Fruit fly (Drosophila melanogaster) whole organism, embryonic: ENCODE results near the gene ATPsyngamma.

Experiments
- CG10321 ChIP-seq: fragments of 200-800 bp; sonication (Bioruptor generic); IDR thresholded peaks from 2 replicates; pipeline ENCODE4 v1.3.6; 2022; ENCODE audit warnings: missing biosample characterization, missing genetic modification characterization
- CG10959 ChIP-seq: fragments of 200-800 bp; sonication (Bioruptor generic); IDR thresholded peaks from 2 replicates; pipeline ENCODE4 v1.3.6; 2022; ENCODE audit warnings: missing biosample characterization, missing genetic modification characterization
- CG11456 ChIP-seq: fragments of 200-800 bp; sonication (Bioruptor generic); IDR thresholded peaks from 3 replicates; pipeline ENCODE4 v1.3.6; 2022; ENCODE audit warnings: missing biosample characterization, missing genetic modification characterization
- CG12659 ChIP-seq: fragments of 200-800 bp; sonication (Bioruptor generic); optimal IDR thresholded peaks from 3 replicates; lab custom pipeline; 2017; ENCODE audit warnings: mild to moderate bottlenecking, missing biosample characterization, missing genetic modification reagents, missing genetic modification characterization
- CG12942 ChIP-seq: fragments of 200-800 bp; sonication (Bioruptor generic); optimal IDR thresholded peaks from 3 replicates; lab custom pipeline; 2016; ENCODE audit warnings: missing biosample characterization, missing genetic modification characterization
- CG1529 ChIP-seq: fragments of 200-800 bp; sonication (Bioruptor generic); optimal IDR thresholded peaks from 3 replicates; lab custom pipeline; 2018; ENCODE audit warnings: missing biosample characterization, missing genetic modification characterization
- CG17186 ChIP-seq: fragments of 200-800 bp; sonication (Bioruptor generic); optimal IDR thresholded peaks from 3 replicates; lab custom pipeline; 2017; ENCODE audit warnings: missing biosample characterization, missing genetic modification reagents, missing genetic modification characterization
- CG17829 ChIP-seq: fragments of 200-800 bp; optimal IDR thresholded peaks from 2 replicates; lab custom pipeline; 2019; ENCODE audit warnings: missing biosample characterization, mild to moderate bottlenecking, missing genetic modification characterization, moderate library complexity
- CG18619 ChIP-seq: fragments of 200-800 bp; sonication (Bioruptor generic); optimal IDR thresholded peaks from 3 replicates; lab custom pipeline; 2017; ENCODE audit warnings: missing biosample characterization, mild to moderate bottlenecking, missing genetic modification characterization
- CG32767 ChIP-seq: fragments of 200-800 bp; sonication (Bioruptor generic); IDR thresholded peaks from 2 replicates; pipeline ENCODE4 v1.3.6; 2022; ENCODE audit warnings: missing biosample characterization, missing genetic modification characterization
- CG4360 ChIP-seq: fragments of 200-800 bp; sonication (Bioruptor generic); IDR thresholded peaks from 2 replicates; pipeline ENCODE4 v1.3.6; 2022; ENCODE audit warnings: missing biosample characterization, missing genetic modification characterization
- CG43689 ChIP-seq: fragments of 200-800 bp; sonication (Bioruptor generic); IDR thresholded peaks from 2 replicates; pipeline ENCODE4 v1.3.6; 2022; ENCODE audit warnings: missing biosample characterization, missing genetic modification characterization
- CG4617 ChIP-seq: fragments of 200-800 bp; sonication (Bioruptor generic); optimal IDR thresholded peaks from 3 replicates; lab custom pipeline; 2016; ENCODE audit warnings: missing biosample characterization, missing genetic modification characterization, borderline replicate concordance
- CG4707 ChIP-seq: fragments of 200-800 bp; sonication (Bioruptor generic); optimal IDR thresholded peaks from 2 replicates; lab custom pipeline; 2018; ENCODE audit warnings: missing biosample characterization, mild to moderate bottlenecking, missing genetic modification characterization, moderate library complexity
- CG7745 ChIP-seq: fragments of 200-800 bp; sonication (Bioruptor generic); optimal IDR thresholded peaks from 2 replicates; lab custom pipeline; 2018; ENCODE audit warnings: missing biosample characterization, mild to moderate bottlenecking, missing genetic modification characterization, moderate library complexity
- CG9797 ChIP-seq: fragments of 200-800 bp; sonication (Bioruptor generic); optimal IDR thresholded peaks from 3 replicates; lab custom pipeline; 2018; ENCODE audit warnings: missing biosample characterization, mild to moderate bottlenecking, missing genetic modification characterization
- Dbx ChIP-seq: fragments of 200-800 bp; sonication (Bioruptor generic); IDR thresholded peaks from 3 replicates; pipeline ENCODE4 v1.3.6; 2022; ENCODE audit warnings: missing biosample characterization, missing genetic modification characterization
- Drgx ChIP-seq: fragments of 200-800 bp; sonication (Bioruptor generic); IDR thresholded peaks from 2 replicates; pipeline ENCODE4 v1.3.6; 2022; ENCODE audit warnings: missing biosample characterization, missing genetic modification characterization
- E2f2 ChIP-seq: fragments of 200-800 bp; sonication (Bioruptor generic); IDR thresholded peaks from 2 replicates; pipeline ENCODE4 v1.3.6; 2022; ENCODE audit warnings: missing biosample characterization, missing genetic modification characterization
- HmgD ChIP-seq: fragments of 200-800 bp; sonication (Bioruptor generic); optimal IDR thresholded peaks from 3 replicates; lab custom pipeline; 2016; ENCODE audit warnings: missing biosample characterization, missing genetic modification characterization
- MBD-R2 ChIP-seq: fragments of 200-800 bp; sonication (Bioruptor generic); IDR thresholded peaks from 2 replicates; pipeline ENCODE4 v1.3.6; 2022; ENCODE audit warnings: missing biosample characterization, missing genetic modification characterization
- MESR4 ChIP-seq: fragments of 200-800 bp; sonication (Bioruptor generic); optimal IDR thresholded peaks from 2 replicates; lab custom pipeline; 2018; ENCODE audit warnings: missing biosample characterization, mild to moderate bottlenecking, missing genetic modification characterization, moderate library complexity
- Med ChIP-seq: fragments of 200-800 bp; sonication (Bioruptor generic); peaks from one replicate; lab custom pipeline; 2016; ENCODE audit warnings: missing biosample characterization, missing genetic modification characterization, mild to moderate bottlenecking, inconsistent platforms, moderate library complexity
- Myb ChIP-seq: fragments of 200-800 bp; sonication (Bioruptor generic); optimal IDR thresholded peaks from 2 replicates; lab custom pipeline; 2016; ENCODE audit warnings: missing biosample characterization, missing genetic modification characterization
- NFAT ChIP-seq: fragments of 200-800 bp; sonication (Bioruptor generic); IDR thresholded peaks from 2 replicates; pipeline ENCODE4 v1.3.6; 2022; ENCODE audit warnings: missing biosample characterization, missing genetic modification characterization
- Rfx ChIP-seq: fragments of 200-800 bp; sonication (Bioruptor generic); IDR thresholded peaks from 2 replicates; pipeline ENCODE4 v1.3.6; 2022; ENCODE audit warnings: missing biosample characterization, missing genetic modification characterization
- Sin3A ChIP-seq: fragments of >200 bp; optimal IDR thresholded peaks from 2 replicates; lab custom pipeline; 2018
- ap ChIP-seq: fragments of 200-800 bp; sonication (Bioruptor generic); IDR thresholded peaks from 2 replicates; pipeline ENCODE4 v1.3.6; 2022; ENCODE audit warnings: missing biosample characterization, missing genetic modification characterization
- ara ChIP-seq: fragments of 200-800 bp; sonication (Bioruptor generic); IDR thresholded peaks from 2 replicates; pipeline ENCODE4 v1.3.6; 2022; ENCODE audit warnings: missing biosample characterization, missing genetic modification characterization
- ash1 ChIP-seq: fragments of 200-800 bp; sonication (Bioruptor generic); optimal IDR thresholded peaks from 2 replicates; lab custom pipeline; 2018; ENCODE audit warnings: missing biosample characterization, mild to moderate bottlenecking, missing genetic modification characterization
- bsh ChIP-seq, 2 experiments: fragments of 200-800 bp; sonication (Bioruptor generic); optimal IDR thresholded peaks; 2 replicates each; lab custom pipeline; 2017 to 2018; ENCODE audit warnings: mild to moderate bottlenecking in 2 of 2, missing biosample characterization in 2 of 2, missing genetic modification characterization in 2 of 2, moderate library complexity in 1 of 2
- chm ChIP-seq: fragments of 200-800 bp; sonication (Bioruptor generic); IDR thresholded peaks from 2 replicates; pipeline ENCODE4 v1.3.6; 2022; ENCODE audit warnings: missing biosample characterization, missing genetic modification characterization
- ci ChIP-seq: fragments of 200-800 bp; sonication (Bioruptor generic); IDR thresholded peaks from 3 replicates; pipeline ENCODE4 v1.3.6; 2022; ENCODE audit warnings: missing biosample characterization, missing genetic modification characterization
- crc ChIP-seq: fragments of 200-800 bp; sonication (Bioruptor generic); optimal IDR thresholded peaks from 2 replicates; lab custom pipeline; 2016; ENCODE audit warnings: missing biosample characterization, missing genetic modification characterization
- da ChIP-seq: fragments of 200-800 bp; sonication (Bioruptor generic); optimal IDR thresholded peaks from 2 replicates; lab custom pipeline; 2016; ENCODE audit warnings: missing biosample characterization, missing genetic modification characterization
- gce ChIP-seq: fragments of 200-800 bp; sonication (Bioruptor generic); IDR thresholded peaks from 3 replicates; pipeline ENCODE4 v1.3.6; 2022; ENCODE audit warnings: missing biosample characterization, missing genetic modification characterization
- gcm2 ChIP-seq: fragments of 200-800 bp; sonication (Bioruptor generic); optimal IDR thresholded peaks from 2 replicates; lab custom pipeline; 2016; ENCODE audit warnings: missing biosample characterization, missing genetic modification characterization
- gfzf ChIP-seq: fragments of 200-800 bp; sonication (Bioruptor generic); optimal IDR thresholded peaks from 2 replicates; lab custom pipeline; 2016; ENCODE audit warnings: missing biosample characterization, mild to moderate bottlenecking, missing genetic modification characterization, moderate library complexity
- insv ChIP-seq, 2 experiments: fragments of 200-800 bp; sonication (Bioruptor generic); optimal IDR thresholded peaks; 3 replicates each; lab custom pipeline; 2016 to 2018; ENCODE audit warnings: missing biosample characterization in 2 of 2, missing genetic modification characterization in 2 of 2
- mam ChIP-seq: fragments of 200-800 bp; sonication (Bioruptor generic); optimal IDR thresholded peaks from 3 replicates; lab custom pipeline; 2016; ENCODE audit warnings: missing biosample characterization, missing genetic modification characterization
- pan ChIP-seq, 4 experiments: fragments of >200 bp in 3 of 4; fragments of 200-800 bp in 1 of 4; sonication (Bioruptor generic) in 1 of 4; optimal IDR thresholded peaks in 3 of 4; IDR thresholded peaks in 1 of 4; 2 replicates each; pipeline versions ENCODE4 v1.3.6 to Lab custom; 2017 to 2022; ENCODE audit warnings: missing biosample characterization in 2 of 4, missing genetic modification characterization in 2 of 4, mixed read lengths in 1 of 4
- phol ChIP-seq: fragments of 200-800 bp; sonication (Bioruptor generic); optimal IDR thresholded peaks from 3 replicates; lab custom pipeline; 2018; ENCODE audit warnings: missing biosample characterization, mild to moderate bottlenecking, missing genetic modification characterization, moderate library complexity
- pita ChIP-seq: fragments of 200-800 bp; sonication (Bioruptor generic); optimal IDR thresholded peaks from 2 replicates; lab custom pipeline; 2017; ENCODE audit warnings: missing biosample characterization, mild to moderate bottlenecking, missing genetic modification characterization
- pnt ChIP-seq: fragments of 200-800 bp; sonication (Bioruptor generic); optimal IDR thresholded peaks from 3 replicates; lab custom pipeline; 2016; ENCODE audit warnings: missing biosample characterization, missing genetic modification characterization
- pum ChIP-seq: fragments of 200-800 bp; sonication (Bioruptor generic); optimal IDR thresholded peaks from 2 replicates; lab custom pipeline; 2016; ENCODE audit warnings: missing biosample characterization, missing genetic modification characterization
- pzg ChIP-seq: fragments of 200-800 bp; sonication (Bioruptor generic); optimal IDR thresholded peaks from 3 replicates; lab custom pipeline; 2018; ENCODE audit warnings: missing biosample characterization, mild to moderate bottlenecking, missing genetic modification characterization, moderate library complexity
- ssp ChIP-seq: fragments of 200-800 bp; sonication (Bioruptor generic); IDR thresholded peaks from 2 replicates; pipeline ENCODE4 v1.3.6; 2022; ENCODE audit warnings: missing biosample characterization, missing genetic modification characterization
- vnd ChIP-seq: fragments of 200-800 bp; sonication (Bioruptor generic); IDR thresholded peaks from 3 replicates; pipeline ENCODE4 v1.3.6; 2022; ENCODE audit warnings: missing biosample characterization, missing genetic modification characterization; ENCODE audit not compliant: partially characterized antibody
- zfh1 ChIP-seq: fragments of 200-800 bp; sonication (Bioruptor generic); IDR thresholded peaks from 3 replicates; pipeline ENCODE4 v1.3.6; 2022; ENCODE audit warnings: missing biosample characterization, missing genetic modification characterization
- zfh2 ChIP-seq: fragments of 200-800 bp; sonication (Bioruptor generic); optimal IDR thresholded peaks from 2 replicates; lab custom pipeline; 2016; ENCODE audit warnings: missing biosample characterization, missing genetic modification characterization

The ATPsyngamma gene

dm6 chr3R:29725577-29726240 is 23.3 kb downstream of the ATPsyngamma start, which contains the start of gene Kul (continued):
- TF ChIP-seq pan (optimal IDR thresholded peaks at IDR 0.05; lab: Kevin White, UChicago) (no peak), pan (GFP tag; optimal IDR thresholded peaks at IDR 0.05 in 1 of 2, IDR thresholded peaks at IDR 0.05 in 1 of 2) (peak in 1 of 2 experiments; percentile 36), CG4707 (GFP tag; lab: Kevin White, UChicago) (peak; percentile 48), gcm2 (peak; percentile 9), ci (0 out of 3 replicates have a peak, but pooled peaks have one; percentile 18), ssp (GFP tag; lab: Robert Waterston, UW) (no peak), CG17829 (tag; lab: Kevin White, UChicago) (peak; percentile 28), pum (GFP tag; lab: Kevin White, UChicago) (no peak), E2f2 (peak; percentile 31), CG17186 (GFP tag; lab: Kevin White, UChicago) (peak; percentile 43), ap (GFP tag; lab: Robert Waterston, UW) (0 out of 2 replicates have a peak, but pooled peaks have one; percentile 15), HmgD (peak; percentile 50), Dbx (GFP tag; lab: Robert Waterston, UW) (0 out of 3 replicates have a peak, but pooled peaks have one; percentile 9), phol (peak; percentile 37), Rfx (GFP tag; lab: Robert Waterston, UW) (peak; percentile 67), chm (no peak), CG11456 (GFP tag; lab: Robert Waterston, UW) (0 out of 3 replicates have a peak, but pooled peaks have one; percentile 51), vnd (GFP tag; lab: Robert Waterston, UW) (0 out of 3 replicates have a peak, but pooled peaks have one; percentile 13), CG4360 (GFP tag; lab: Robert Waterston, UW) (no peak), CG1529 (GFP tag; lab: Kevin White, UChicago) (no peak), pzg (peak; percentile 82), zfh2 (GFP tag; lab: Kevin White, UChicago) (peak; percentile 2), zfh1 (GFP tag; lab: Robert Waterston, UW) (peak; percentile 64), NFAT (GFP tag; lab: Robert Waterston, UW) (peak; percentile 23; the same call in 1 of the 2 replicates), pnt (GFP tag; lab: Kevin White, UChicago) (peak; percentile 11), CG12942 (GFP tag; lab: Kevin White, UChicago) (no peak), Med (peak; percentile 84), pita (GFP tag; lab: Kevin White, UChicago) (peak; percentile 50), Sin3A (peak; percentile 52), CG12659 (GFP tag; lab: Kevin White, UChicago) (peak; percentile 55), gfzf (GFP tag; lab: Kevin White, UChicago) (peak; percentile 87), CG4617 (peak; percentile 5), da (no peak), gce (no peak), CG7745 (tag; lab: Kevin White, UChicago) (no peak), ash1 (GFP tag; lab: Kevin White, UChicago) (no peak), bsh (GFP tag; optimal IDR thresholded peaks at IDR 0.05; lab: Kevin White, UChicago) (peak; percentile 7 to 40), Drgx (GFP tag; lab: Robert Waterston, UW) (peak; percentile 31; the same call in 1 of the 2 replicates), mam (GFP tag; lab: Kevin White, UChicago) (peak; percentile 36), MBD-R2 (GFP tag; lab: Robert Waterston, UW) (peak; percentile 49), ara (0 out of 2 replicates have a peak, but pooled peaks have one; percentile 16), Myb (peak; percentile 88), CG32767 (GFP tag; lab: Robert Waterston, UW) (no peak), CG43689 (GFP tag; lab: Robert Waterston, UW) (no peak), MESR4 (GFP tag; lab: Kevin White, UChicago) (peak; percentile 45), CG10321 (GFP tag; lab: Robert Waterston, UW) (0 out of 2 replicates have a peak, but pooled peaks have one; percentile 16), insv (GFP tag; optimal IDR thresholded peaks at IDR 0.05; lab: Kevin White, UChicago) (peak in 1 of 2 experiments; percentile 14), CG18619 (peak; percentile 18), CG9797 (GFP tag; lab: Kevin White, UChicago) (peak; percentile 77), CG10959 (GFP tag; lab: Robert Waterston, UW) (no peak), crc (GFP tag; lab: Kevin White, UChicago) (no peak)
